Fruit fly (Drosophila melanogaster) whole organism, adult: ENCODE data around the gene MTA1-like.
A peak's percentile ranks its signal among the peaks of the same experiment; 100 is the strongest.

Experiments used
- CG11617 ChIP-seq: fragments of 200-800 bp; sonication (Bioruptor generic); optimal IDR thresholded peaks from 2 replicates; lab custom pipeline; 2017; ENCODE audit warnings: mild to moderate bottlenecking, missing biosample characterization, missing genetic modification reagents, missing genetic modification characterization
- CG12768 ChIP-seq: fragments of 200-800 bp; sonication (Bioruptor generic); optimal IDR thresholded peaks from 2 replicates; lab custom pipeline; 2017; ENCODE audit warnings: missing biosample characterization, missing genetic modification characterization, mild to moderate bottlenecking, moderate library complexity, missing genetic modification reagents
- CG14711 ChIP-seq: fragments of 200-800 bp; sonication (Bioruptor generic); optimal IDR thresholded peaks from 2 replicates; lab custom pipeline; 2018; ENCODE audit warnings: missing biosample characterization, mild to moderate bottlenecking, missing genetic modification characterization, moderate library complexity
- CG1620 ChIP-seq: fragments of 200-800 bp; sonication (Bioruptor generic); optimal IDR thresholded peaks from 2 replicates; lab custom pipeline; 2016; ENCODE audit warnings: missing biosample characterization, missing genetic modification characterization
- CG33017 ChIP-seq: fragments of 200-800 bp; sonication (Bioruptor generic); optimal IDR thresholded peaks from 2 replicates; lab custom pipeline; 2018; ENCODE audit warnings: missing biosample characterization, mild to moderate bottlenecking, missing genetic modification characterization, moderate library complexity
- CG5204 ChIP-seq: fragments of 200-800 bp; sonication (Bioruptor generic); optimal IDR thresholded peaks from 2 replicates; lab custom pipeline; 2016; ENCODE audit warnings: missing biosample characterization, missing genetic modification characterization
- CG7045 ChIP-seq: fragments of 200-800 bp; sonication (Bioruptor generic); optimal IDR thresholded peaks from 2 replicates; lab custom pipeline; 2017; ENCODE audit warnings: missing biosample characterization, mild to moderate bottlenecking, missing genetic modification characterization
- CG7101 ChIP-seq: fragments of 200-800 bp; sonication (Bioruptor generic); optimal IDR thresholded peaks from 2 replicates; lab custom pipeline; 2018; ENCODE audit warnings: missing biosample characterization, mild to moderate bottlenecking, missing genetic modification characterization, moderate library complexity
- Clk ChIP-seq: fragments of 200-800 bp; sonication (Bioruptor generic); optimal IDR thresholded peaks from 2 replicates; lab custom pipeline; 2017; ENCODE audit warnings: missing biosample characterization, missing genetic modification characterization
- Crg-1 ChIP-seq: fragments of 200-800 bp; sonication (Bioruptor generic); optimal IDR thresholded peaks from 2 replicates; lab custom pipeline; 2016; ENCODE audit warnings: missing biosample characterization, missing genetic modification characterization
- Hr96 ChIP-seq: fragments of 200-800 bp; sonication (Bioruptor generic); optimal IDR thresholded peaks from 2 replicates; lab custom pipeline; 2016; ENCODE audit warnings: missing biosample characterization, missing genetic modification characterization
- Mnt ChIP-seq: fragments of 200-800 bp; sonication (Bioruptor generic); optimal IDR thresholded peaks from 2 replicates; lab custom pipeline; 2016; ENCODE audit warnings: missing biosample characterization, mild to moderate bottlenecking, missing genetic modification characterization
- bab1 ChIP-seq: fragments of 200-800 bp; sonication (Bioruptor generic); optimal IDR thresholded peaks from 3 replicates; lab custom pipeline; 2019; ENCODE audit warnings: missing biosample characterization, mild to moderate bottlenecking, missing genetic modification characterization, moderate library complexity
- cic ChIP-seq: fragments of 200-800 bp; sonication (Bioruptor generic); optimal IDR thresholded peaks from 2 replicates; lab custom pipeline; 2017; ENCODE audit warnings: missing biosample characterization, mild to moderate bottlenecking, missing genetic modification characterization, moderate library complexity
- cnc ChIP-seq, 2 experiments: fragments of >200 bp; optimal IDR thresholded peaks; 2 replicates each; lab custom pipeline; 2017
- kay ChIP-seq: fragments of 200-800 bp; sonication (Bioruptor generic); peaks from one replicate; lab custom pipeline; 2016; ENCODE audit warnings: missing biosample characterization, missing genetic modification characterization, borderline replicate concordance
- ovo ChIP-seq: fragments of 200-800 bp; sonication (Bioruptor generic); optimal IDR thresholded peaks from 2 replicates; lab custom pipeline; 2016; ENCODE audit warnings: missing biosample characterization, missing genetic modification characterization
- pad ChIP-seq: fragments of 200-800 bp; sonication (Bioruptor generic); optimal IDR thresholded peaks from 3 replicates; lab custom pipeline; 2017; ENCODE audit warnings: missing biosample characterization, missing genetic modification characterization, mild to moderate bottlenecking, moderate library complexity, missing genetic modification reagents
- tj ChIP-seq: fragments of 200-800 bp; sonication (Bioruptor generic); optimal IDR thresholded peaks from 3 replicates; lab custom pipeline; 2017; ENCODE audit warnings: missing biosample characterization, mild to moderate bottlenecking, missing genetic modification characterization, moderate library complexity
- toe ChIP-seq: fragments of 200-800 bp; sonication (Bioruptor generic); optimal IDR thresholded peaks from 2 replicates; lab custom pipeline; 2016; ENCODE audit warnings: missing biosample characterization, missing genetic modification characterization

MTA1-like gene

dm6 chr3R:5669740-5670659, 21.5 kb upstream of the MTA1-like start:
- TF ChIP-seq CG7045 (GFP tag; lab: Kevin White, UChicago) (no peak), cic (peak; percentile 76), CG14711 (tag; lab: Kevin White, UChicago) (no peak), pad (peak; percentile 87), kay (GFP tag; lab: Kevin White, UChicago) (no peak), CG12768 (GFP tag; lab: Kevin White, UChicago) (peak; percentile 9), CG7101 (tag; lab: Kevin White, UChicago) (no peak), CG1620 (no peak), Crg-1 (GFP tag; lab: Kevin White, UChicago) (no peak), cnc (optimal IDR thresholded peaks at IDR 0.05; lab: Kevin White, UChicago) (no peak), ovo (GFP tag; lab: Kevin White, UChicago) (peak; percentile 9)

dm6 chr3R:5668928-5669739, 20.6 kb upstream of the MTA1-like start, which contains the start of the genes Xe7 and Atg17:
Xe7 (minus strand) TSS chr3R:5669334.
Atg17 (plus strand) TSS chr3R:5669713.
- peak; percentile 93 for TF ChIP-seq CG7101 (tag; lab: Kevin White, UChicago)
- TF ChIP-seq kay (GFP tag; lab: Kevin White, UChicago): peak; percentile 51
- TF ChIP-seq bab1 (GFP tag; lab: Kevin White, UChicago): peak; percentile 84
- peak; percentile 29 for TF ChIP-seq cic
- TF ChIP-seq CG12768 (GFP tag; lab: Kevin White, UChicago): peak; percentile 95
- peak; percentile 79 for TF ChIP-seq pad
- peak; percentile 91 for TF ChIP-seq ovo (GFP tag; lab: Kevin White, UChicago)
- TF ChIP-seq Hr96 (GFP tag; lab: Kevin White, UChicago): peak; percentile 94
- TF ChIP-seq CG1620: peak; percentile 96
- peak; percentile 90 for TF ChIP-seq CG14711 (tag; lab: Kevin White, UChicago)
- TF ChIP-seq toe (GFP tag; lab: Kevin White, UChicago): peak; percentile 98
- TF ChIP-seq Clk (GFP tag; lab: Kevin White, UChicago): peak; percentile 88
- TF ChIP-seq tj (GFP tag; lab: Kevin White, UChicago): peak; percentile 59
- peak; percentile 94 for TF ChIP-seq Crg-1 (GFP tag; lab: Kevin White, UChicago)
- peak; percentile 92 for TF ChIP-seq CG7045 (GFP tag; lab: Kevin White, UChicago)
- peak; percentile 89 for TF ChIP-seq CG33017
- peak; percentile 92 for TF ChIP-seq CG11617 (GFP tag; lab: Kevin White, UChicago)
- peak; percentile 97 for TF ChIP-seq CG5204 (GFP tag; lab: Kevin White, UChicago)
- peak; percentile 86 for TF ChIP-seq Mnt (GFP tag; lab: Kevin White, UChicago)
- peak in 1 of 2 experiments; percentile 57 for TF ChIP-seq cnc (optimal IDR thresholded peaks at IDR 0.05; lab: Kevin White, UChicago)

DNA sequence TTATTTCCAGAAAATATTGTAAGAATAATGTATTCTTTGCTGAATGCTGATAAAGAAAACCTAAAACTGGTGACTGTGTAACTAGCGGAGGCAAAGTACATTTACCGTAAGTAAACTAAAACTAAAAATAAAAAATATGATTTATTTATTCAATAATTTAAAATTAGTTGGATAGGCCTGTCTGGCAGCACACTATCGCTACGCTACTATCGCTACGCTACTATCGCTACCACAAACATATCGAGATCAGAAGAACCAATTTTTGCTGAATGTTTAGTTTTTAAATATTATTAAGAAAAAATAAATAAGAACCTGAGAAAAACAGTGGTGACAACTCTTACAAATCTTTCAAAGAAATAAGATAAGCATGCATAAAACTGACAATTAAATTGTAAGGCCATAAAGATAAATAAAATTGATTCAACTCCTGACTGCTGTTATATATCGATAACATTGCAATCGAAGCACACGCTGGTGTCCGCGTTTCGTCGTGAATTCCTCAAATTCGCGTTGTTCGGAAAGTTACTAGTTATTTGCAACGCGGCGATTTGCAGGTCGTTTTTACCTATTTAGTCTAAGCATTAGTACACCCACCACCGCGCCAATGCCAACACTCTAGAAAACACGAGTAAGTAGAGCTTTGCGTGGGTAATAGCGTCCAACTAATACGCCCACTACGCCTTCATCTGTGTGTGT, 11.8 kb upstream of the MTA1-like start, which contains the start of gene Wdr33:
Gene Wdr33 (plus strand): TSS at position 438 of the 696 bp plus-strand sequence.
- peak; percentile 37 for TF ChIP-seq CG7101 (tag; lab: Kevin White, UChicago)
- peak; percentile 41 for TF ChIP-seq CG12768 (GFP tag; lab: Kevin White, UChicago)
- TF ChIP-seq cic: no peak
- TF ChIP-seq ovo (GFP tag; lab: Kevin White, UChicago): peak; percentile 44
- no peak for TF ChIP-seq CG1620
- TF ChIP-seq kay (GFP tag; lab: Kevin White, UChicago): no peak
- no peak for TF ChIP-seq Crg-1 (GFP tag; lab: Kevin White, UChicago)
- peak; percentile 52 for TF ChIP-seq CG5204 (GFP tag; lab: Kevin White, UChicago)
- peak; percentile 88 for TF ChIP-seq tj (GFP tag; lab: Kevin White, UChicago)
- TF ChIP-seq Mnt (GFP tag; lab: Kevin White, UChicago): peak; percentile 52
- peak; percentile 58 for TF ChIP-seq CG11617 (GFP tag; lab: Kevin White, UChicago)
- peak; percentile 39 for TF ChIP-seq CG33017
- no peak for TF ChIP-seq toe (GFP tag; lab: Kevin White, UChicago)
- peak; percentile 43 for TF ChIP-seq CG7045 (GFP tag; lab: Kevin White, UChicago)
- peak; percentile 24 for TF ChIP-seq pad

DNA sequence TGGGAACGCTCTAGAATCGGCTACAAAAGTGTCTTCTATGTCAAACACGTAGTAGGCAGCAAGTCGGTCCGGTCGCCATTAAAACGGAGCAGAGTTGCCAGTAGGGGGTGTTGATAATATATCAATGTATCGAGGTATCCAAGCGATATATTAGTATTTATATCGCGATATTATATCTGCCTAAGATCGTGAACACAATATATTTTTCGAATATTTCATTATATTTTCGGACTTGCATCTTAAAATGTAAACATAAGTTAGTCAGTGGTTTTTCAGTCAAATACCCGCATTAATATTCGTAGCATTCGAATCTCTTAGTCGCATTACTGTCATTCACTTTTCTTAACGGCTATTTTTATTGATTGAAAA, 11.3 kb upstream of the MTA1-like start, which contains the start of gene CG2182:
Gene CG2182 (minus strand): TSS at position 84 of the 369 bp plus-strand sequence.
- TF ChIP-seq CG7045 (GFP tag; lab: Kevin White, UChicago) (no peak), Clk (GFP tag; lab: Kevin White, UChicago) (no peak), CG1620 (peak; percentile 60), tj (GFP tag; lab: Kevin White, UChicago) (no peak), Crg-1 (GFP tag; lab: Kevin White, UChicago) (peak; percentile 9), CG33017 (no peak), pad (no peak), toe (GFP tag; lab: Kevin White, UChicago) (peak; percentile 38)
